Fruit fly (Drosophila melanogaster) whole organism, prepupa: Measurements from ENCODE around the gene Mipp2.

ENCODE experiments used
- Blimp-1 ChIP-seq: fragments of 200-800 bp; sonication (Bioruptor generic); optimal IDR thresholded peaks from 3 replicates; lab custom pipeline; 2017; ENCODE audit warnings: missing biosample characterization, missing genetic modification characterization, mild to moderate bottlenecking, moderate library complexity, missing genetic modification reagents
- CG10669 ChIP-seq: fragments of 200-800 bp; sonication (Bioruptor generic); optimal IDR thresholded peaks from 3 replicates; lab custom pipeline; 2018; ENCODE audit warnings: missing biosample characterization, mild to moderate bottlenecking, missing genetic modification characterization, moderate library complexity
- CG11294 ChIP-seq: fragments of 200-800 bp; sonication (Bioruptor generic); IDR thresholded peaks from 2 replicates; pipeline ENCODE4 v1.3.6; 2022; ENCODE audit warnings: missing biosample characterization, missing genetic modification characterization
- CG11762 ChIP-seq: fragments of 200-800 bp; sonication (Bioruptor generic); optimal IDR thresholded peaks from 3 replicates; lab custom pipeline; 2016; ENCODE audit warnings: missing biosample characterization, missing genetic modification characterization; ENCODE audit not compliant: insufficient read depth
- CG11902 ChIP-seq: fragments of 200-800 bp; sonication (Bioruptor generic); optimal IDR thresholded peaks from 3 replicates; lab custom pipeline; 2016; ENCODE audit warnings: missing biosample characterization, missing genetic modification characterization
- CG1621 ChIP-seq: fragments of 200-800 bp; sonication (Bioruptor generic); optimal IDR thresholded peaks from 3 replicates; lab custom pipeline; 2018; ENCODE audit warnings: missing biosample characterization, mild to moderate bottlenecking, missing genetic modification characterization
- CG16779 ChIP-seq: fragments of 200-800 bp; sonication (Bioruptor generic); optimal IDR thresholded peaks from 3 replicates; lab custom pipeline; 2017; ENCODE audit warnings: missing biosample characterization, mild to moderate bottlenecking, missing genetic modification characterization
- CG3032 ChIP-seq: fragments of 200-800 bp; optimal IDR thresholded peaks from 2 replicates; lab custom pipeline; 2019; ENCODE audit warnings: missing biosample characterization, mild to moderate bottlenecking, missing genetic modification characterization, moderate library complexity
- CG31627 ChIP-seq: fragments of 200-800 bp; sonication (Bioruptor generic); optimal IDR thresholded peaks from 3 replicates; lab custom pipeline; 2016; ENCODE audit warnings: missing biosample characterization, missing genetic modification characterization
- CG32006 ChIP-seq: fragments of 200-800 bp; sonication (Bioruptor generic); optimal IDR thresholded peaks from 3 replicates; lab custom pipeline; 2017; ENCODE audit warnings: missing biosample characterization, mild to moderate bottlenecking, missing genetic modification characterization
- CG34406 ChIP-seq: fragments of 200-800 bp; sonication (Bioruptor generic); optimal IDR thresholded peaks from 3 replicates; lab custom pipeline; 2016; ENCODE audit warnings: missing biosample characterization, missing genetic modification characterization
- CG4318 ChIP-seq: fragments of 200-800 bp; sonication (Bioruptor generic); optimal IDR thresholded peaks from 3 replicates; lab custom pipeline; 2017; ENCODE audit warnings: missing biosample characterization, mild to moderate bottlenecking, missing genetic modification characterization
- CG6163 ChIP-seq: fragments of 200-800 bp; sonication (Bioruptor generic); IDR thresholded peaks from 3 replicates; pipeline ENCODE4 v1.3.6; 2022; ENCODE audit warnings: missing biosample characterization, missing genetic modification characterization
- CG6276 ChIP-seq: fragments of 200-800 bp; sonication (Bioruptor generic); optimal IDR thresholded peaks from 2 replicates; lab custom pipeline; 2017; ENCODE audit warnings: missing biosample characterization, mild to moderate bottlenecking, missing genetic modification characterization
- CG6808 ChIP-seq: fragments of 200-800 bp; sonication (Bioruptor generic); optimal IDR thresholded peaks from 3 replicates; lab custom pipeline; 2017; ENCODE audit warnings: missing biosample characterization, missing genetic modification characterization, mild to moderate bottlenecking, moderate library complexity, missing genetic modification reagents
- CG6854 ChIP-seq: fragments of 200-800 bp; sonication (Bioruptor generic); optimal IDR thresholded peaks from 2 replicates; lab custom pipeline; 2017; ENCODE audit warnings: missing biosample characterization, mild to moderate bottlenecking, missing genetic modification characterization
- CG7368 ChIP-seq: fragments of 200-800 bp; sonication (Bioruptor generic); optimal IDR thresholded peaks from 3 replicates; lab custom pipeline; 2016; ENCODE audit warnings: missing biosample characterization, missing genetic modification characterization
- CG8119 ChIP-seq: fragments of 200-800 bp; sonication (Bioruptor generic); IDR thresholded peaks from 3 replicates; pipeline ENCODE4 v1.3.6; 2022; ENCODE audit warnings: missing biosample characterization, missing genetic modification characterization
- CG8319 ChIP-seq: fragments of 200-800 bp; sonication (Bioruptor generic); optimal IDR thresholded peaks from 3 replicates; lab custom pipeline; 2016; ENCODE audit warnings: missing biosample characterization, missing genetic modification characterization
- CG8632 ChIP-seq: fragments of 200-800 bp; sonication (Bioruptor generic); optimal IDR thresholded peaks from 3 replicates; lab custom pipeline; 2016; ENCODE audit warnings: missing biosample characterization, missing genetic modification characterization
- CG9139 ChIP-seq: fragments of 200-800 bp; sonication (Bioruptor generic); optimal IDR thresholded peaks from 3 replicates; lab custom pipeline; 2017; ENCODE audit warnings: missing biosample characterization, mild to moderate bottlenecking, missing genetic modification characterization
- Eip75B ChIP-seq: fragments of 200-800 bp; sonication (Bioruptor generic); optimal IDR thresholded peaks from 3 replicates; lab custom pipeline; 2016; ENCODE audit warnings: missing biosample characterization, missing genetic modification characterization
- Eip93F ChIP-seq: fragments of 200-800 bp; sonication (Bioruptor generic); optimal IDR thresholded peaks from 2 replicates; lab custom pipeline; 2016; ENCODE audit warnings: missing biosample characterization, mild to moderate bottlenecking, missing genetic modification characterization
- Ets96B ChIP-seq: fragments of 200-800 bp; optimal IDR thresholded peaks from 2 replicates; lab custom pipeline; 2019; ENCODE audit warnings: missing biosample characterization, mild to moderate bottlenecking, missing genetic modification characterization, moderate library complexity
- Hr38 ChIP-seq: sonication (Bioruptor generic); optimal IDR thresholded peaks from 2 replicates; lab custom pipeline; 2016; ENCODE audit warnings: missing biosample characterization, missing genetic modification characterization
- Hr39 ChIP-seq: fragments of 200-800 bp; sonication (Bioruptor generic); optimal IDR thresholded peaks from 2 replicates; lab custom pipeline; 2016; ENCODE audit warnings: missing biosample characterization, missing genetic modification characterization
- Lpt ChIP-seq: fragments of 200-800 bp; sonication (Bioruptor generic); optimal IDR thresholded peaks from 3 replicates; lab custom pipeline; 2016; ENCODE audit warnings: missing biosample characterization, missing genetic modification characterization
- Met ChIP-seq: fragments of 200-800 bp; sonication (Bioruptor generic); optimal IDR thresholded peaks from 3 replicates; lab custom pipeline; 2016; ENCODE audit warnings: missing biosample characterization, missing genetic modification characterization
- OdsH ChIP-seq: fragments of 200-800 bp; sonication (Bioruptor generic); optimal IDR thresholded peaks from 3 replicates; lab custom pipeline; 2016; ENCODE audit warnings: missing biosample characterization, missing genetic modification characterization
- Smox ChIP-seq: fragments of 200-800 bp; sonication (Bioruptor generic); optimal IDR thresholded peaks from 3 replicates; lab custom pipeline; 2016; ENCODE audit warnings: missing biosample characterization, missing genetic modification characterization
- Sox102F ChIP-seq: fragments of 200-800 bp; sonication (Bioruptor generic); optimal IDR thresholded peaks from 2 replicates; lab custom pipeline; 2016; ENCODE audit warnings: missing biosample characterization, mild to moderate bottlenecking, missing genetic modification characterization
- Sox15 ChIP-seq: fragments of 200-800 bp; sonication (Bioruptor generic); optimal IDR thresholded peaks from 3 replicates; lab custom pipeline; 2016; ENCODE audit warnings: missing biosample characterization, missing genetic modification characterization
- achi ChIP-seq: fragments of 200-800 bp; sonication (Bioruptor generic); optimal IDR thresholded peaks from 3 replicates; lab custom pipeline; 2016; ENCODE audit warnings: missing biosample characterization, missing genetic modification characterization
- acj6 ChIP-seq: fragments of 200-800 bp; sonication (Bioruptor generic); optimal IDR thresholded peaks from 3 replicates; lab custom pipeline; 2016; ENCODE audit warnings: missing biosample characterization, missing genetic modification characterization
- cyc ChIP-seq: fragments of 200-800 bp; sonication (Bioruptor generic); optimal IDR thresholded peaks from 3 replicates; lab custom pipeline; 2016; ENCODE audit warnings: missing biosample characterization, missing genetic modification characterization
- dac ChIP-seq: fragments of 200-800 bp; sonication (Bioruptor generic); optimal IDR thresholded peaks from 2 replicates; lab custom pipeline; 2017; ENCODE audit warnings: missing biosample characterization, mild to moderate bottlenecking, missing genetic modification characterization
- dsx ChIP-seq: fragments of 200-800 bp; optimal IDR thresholded peaks from 3 replicates; lab custom pipeline; 2019; ENCODE audit warnings: missing biosample characterization, mild to moderate bottlenecking, missing genetic modification characterization, moderate library complexity; ENCODE audit not compliant: poor library complexity, severe bottlenecking
- eg ChIP-seq: fragments of 200-800 bp; sonication (Bioruptor generic); IDR thresholded peaks from 3 replicates; pipeline ENCODE4 v1.3.6; 2022; ENCODE audit warnings: missing biosample characterization, missing genetic modification characterization
- esn ChIP-seq: fragments of 200-800 bp; sonication (Bioruptor generic); optimal IDR thresholded peaks from 2 replicates; lab custom pipeline; 2016; ENCODE audit warnings: missing biosample characterization, mild to moderate bottlenecking, missing genetic modification characterization, moderate library complexity
- fd59A ChIP-seq: fragments of 200-800 bp; sonication (Bioruptor generic); optimal IDR thresholded peaks from 2 replicates; lab custom pipeline; 2017; ENCODE audit warnings: missing biosample characterization, mild to moderate bottlenecking, missing genetic modification characterization, missing genetic modification reagents
- fd85E ChIP-seq: fragments of 200-800 bp; sonication (Bioruptor generic); optimal IDR thresholded peaks from 3 replicates; lab custom pipeline; 2016; ENCODE audit warnings: missing biosample characterization, missing genetic modification characterization
- fkh ChIP-seq: fragments of 200-800 bp; sonication (Bioruptor generic); optimal IDR thresholded peaks from 3 replicates; lab custom pipeline; 2017; ENCODE audit warnings: missing biosample characterization, mild to moderate bottlenecking, missing genetic modification characterization, moderate library complexity
- lz ChIP-seq: fragments of 200-800 bp; sonication (Bioruptor generic); optimal IDR thresholded peaks from 3 replicates; lab custom pipeline; 2016; ENCODE audit warnings: missing biosample characterization, missing genetic modification characterization
- pdm3 ChIP-seq: fragments of 200-800 bp; sonication (Bioruptor generic); optimal IDR thresholded peaks from 3 replicates; lab custom pipeline; 2016; ENCODE audit warnings: missing biosample characterization, missing genetic modification characterization
- spab ChIP-seq: fragments of 200-800 bp; sonication (Bioruptor generic); optimal IDR thresholded peaks from 2 replicates; lab custom pipeline; 2017; ENCODE audit warnings: missing biosample characterization, mild to moderate bottlenecking, missing genetic modification characterization, missing genetic modification reagents
- ss ChIP-seq, 2 experiments: fragments of 200-800 bp; sonication (Bioruptor generic); optimal IDR thresholded peaks; 2 replicates in 1 of 2; 3 replicates in 1 of 2; lab custom pipeline; 2017 to 2018; ENCODE audit warnings: mild to moderate bottlenecking in 2 of 2, missing biosample characterization in 2 of 2, missing genetic modification characterization in 2 of 2, moderate library complexity in 1 of 2
- svp ChIP-seq: fragments of 200-800 bp; sonication (Bioruptor generic); peaks from one replicate; lab custom pipeline; 2016; ENCODE audit warnings: missing biosample characterization, missing genetic modification characterization

The Mipp2 gene

dm6 chrX:6052855-6053254, 38.4 kb downstream of the Mipp2 start (continued):
- TF ChIP-seq CG6808 (peak; percentile 2), Blimp-1 (GFP tag; lab: Kevin White, UChicago) (no peak), CG7368 (GFP tag; lab: Kevin White, UChicago) (no peak), svp (GFP tag; lab: Kevin White, UChicago) (no peak), dac (GFP tag; lab: Kevin White, UChicago) (no peak), Met (no peak), ss (GFP tag; optimal IDR thresholded peaks at IDR 0.05; lab: Kevin White, UChicago) (no peak), lz (no peak), CG11902 (GFP tag; lab: Kevin White, UChicago) (no peak), CG3032 (tag; lab: Kevin White, UChicago) (no peak), achi (GFP tag; lab: Kevin White, UChicago) (no peak), Smox (GFP tag; lab: Kevin White, UChicago) (no peak), acj6 (GFP tag; lab: Kevin White, UChicago) (peak; percentile 25), CG6163 (GFP tag; lab: Robert Waterston, UW) (0 out of 3 replicates have a peak, but pooled peaks have one; percentile 23), Sox15 (no peak), CG11294 (GFP tag; lab: Robert Waterston, UW) (no peak)

DNA sequence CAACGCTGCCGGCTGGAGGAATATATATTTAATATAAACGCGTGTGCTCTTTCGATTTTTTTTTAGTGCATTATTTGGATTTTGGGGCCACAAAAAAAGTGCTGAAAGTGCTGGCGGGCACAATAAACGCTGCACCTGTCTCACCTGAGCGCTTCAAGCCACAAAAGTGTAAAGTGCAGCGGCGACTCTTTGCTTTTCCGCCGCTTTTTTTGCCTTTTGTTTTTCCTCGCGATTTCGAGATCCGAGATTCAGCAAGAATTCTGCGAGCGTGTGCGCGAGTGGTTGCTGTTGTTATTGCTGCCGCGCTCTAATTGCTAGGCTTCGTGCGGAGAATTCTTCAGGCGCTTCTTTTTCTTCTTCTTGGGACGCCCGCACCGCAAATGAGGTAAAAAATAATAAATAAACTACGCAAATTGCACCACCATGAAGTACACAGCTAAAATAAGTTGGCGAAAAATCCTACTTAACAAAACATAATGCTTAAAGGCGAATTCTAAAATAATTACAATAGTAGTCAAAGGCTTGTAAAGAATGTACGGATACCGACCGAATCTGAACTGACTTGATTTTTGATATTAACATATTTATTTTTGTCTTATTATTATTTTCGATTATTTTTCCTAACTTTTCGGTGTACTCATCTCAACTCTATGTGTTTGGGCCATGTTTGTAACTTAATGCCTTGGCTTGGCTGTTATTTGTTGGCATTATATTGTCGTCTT, 40.2 kb downstream of the Mipp2 start:
- TF ChIP-seq CG8632 (GFP tag; lab: Kevin White, UChicago) (no peak), svp (GFP tag; lab: Kevin White, UChicago) (peak; percentile 1), CG9139 (no peak), CG11762 (GFP tag; lab: Kevin White, UChicago) (no peak), achi (GFP tag; lab: Kevin White, UChicago) (no peak), acj6 (GFP tag; lab: Kevin White, UChicago) (no peak), CG6276 (GFP tag; lab: Kevin White, UChicago) (no peak), Sox15 (no peak), lz (no peak), spab (GFP tag; lab: Kevin White, UChicago) (no peak), Blimp-1 (GFP tag; lab: Kevin White, UChicago) (no peak), OdsH (GFP tag; lab: Kevin White, UChicago) (peak; percentile 4), esn (GFP tag; lab: Kevin White, UChicago) (no peak), fkh (GFP tag; lab: Kevin White, UChicago) (no peak), Smox (GFP tag; lab: Kevin White, UChicago) (no peak), CG31627 (GFP tag; lab: Kevin White, UChicago) (no peak), Ets96B (tag; lab: Kevin White, UChicago) (peak; percentile 0), CG10669 (GFP tag; lab: Kevin White, UChicago) (no peak), CG8319 (GFP tag; lab: Kevin White, UChicago) (no peak), Hr38 (GFP tag; lab: Kevin White, UChicago) (no peak), CG11294 (GFP tag; lab: Robert Waterston, UW) (no peak), fd59A (GFP tag; lab: Kevin White, UChicago) (no peak), Met (no peak), CG4318 (GFP tag; lab: Kevin White, UChicago) (no peak), eg (GFP tag; lab: Robert Waterston, UW) (peak; percentile 53; the same call in 2 of the 3 replicates), CG1621 (tag; lab: Kevin White, UChicago) (no peak), fd85E (GFP tag; lab: Kevin White, UChicago) (no peak), Hr39 (GFP tag; lab: Kevin White, UChicago) (no peak), CG3032 (tag; lab: Kevin White, UChicago) (no peak), dsx (GFP tag; lab: Kevin White, UChicago) (no peak), Eip75B (GFP tag; lab: Kevin White, UChicago) (no peak), CG32006 (GFP tag; lab: Kevin White, UChicago) (peak; percentile 37), CG16779 (tag; lab: Kevin White, UChicago) (no peak), CG6854 (no peak), pdm3 (GFP tag; lab: Kevin White, UChicago) (peak; percentile 9), cyc (GFP tag; lab: Kevin White, UChicago) (no peak), CG8119 (GFP tag; lab: Robert Waterston, UW) (no peak), CG34406 (GFP tag; lab: Kevin White, UChicago) (no peak), CG6808 (no peak), Eip93F (GFP tag; lab: Kevin White, UChicago) (no peak), Sox102F (no peak), dac (GFP tag; lab: Kevin White, UChicago) (no peak), ss (GFP tag; optimal IDR thresholded peaks at IDR 0.05; lab: Kevin White, UChicago) (no peak), Lpt (GFP tag; lab: Kevin White, UChicago) (no peak)
